Worm (Caenorhabditis elegans) whole organism, L1 larva: Measurements from ENCODE around the gene K12B6.4.

Experiments
- C16A3.4 ChIP-seq: fragments of 150-350 bp; optimal IDR thresholded peaks from 2 replicates; lab custom pipeline; 2014; ENCODE audit warnings: missing biosample characterization, missing genetic modification characterization
- C34B4.2 ChIP-seq: sonication (generic microtip); optimal IDR thresholded peaks from 2 replicates; lab custom pipeline; 2017; ENCODE audit warnings: mild to moderate bottlenecking, missing genetic modification characterization, missing compliant biosample characterization
- aha-1 ChIP-seq: fragments of 150-350 bp; optimal IDR thresholded peaks from 2 replicates; lab custom pipeline; 2014; ENCODE audit warnings: missing biosample characterization, missing genetic modification characterization
- alr-1 ChIP-seq: fragments of 200-800 bp; sonication (Bioruptor generic); optimal IDR thresholded peaks from 2 replicates; lab custom pipeline; 2018; ENCODE audit warnings: borderline replicate concordance, mild to moderate bottlenecking, missing genetic modification characterization, missing compliant biosample characterization
- ama-1 ChIP-seq: fragments of 150-350 bp; optimal IDR thresholded peaks from 2 replicates; lab custom pipeline; 2014
- blmp-1 ChIP-seq: fragments of 150-350 bp; optimal IDR thresholded peaks from 2 replicates; lab custom pipeline; 2014; ENCODE audit warnings: missing biosample characterization, missing genetic modification characterization
- ceh-63 ChIP-seq: fragments of 200-800 bp; sonication (Bioruptor generic); optimal IDR thresholded peaks from 2 replicates; lab custom pipeline; 2018; ENCODE audit warnings: mild to moderate bottlenecking, missing genetic modification characterization, missing compliant biosample characterization
- ceh-8 ChIP-seq: fragments of 200-800 bp; sonication (Bioruptor generic); optimal IDR thresholded peaks from 2 replicates; lab custom pipeline; 2018; ENCODE audit warnings: mild to moderate bottlenecking, missing genetic modification characterization, moderate library complexity, missing compliant biosample characterization
- ceh-82 ChIP-seq, 3 experiments: fragments of 150-350 bp in 1 of 3; sonication (generic microtip) in 2 of 3; optimal IDR thresholded peaks; 2 replicates each; lab custom pipeline; 2014 to 2017; ENCODE audit warnings: missing biosample characterization in 3 of 3, missing genetic modification characterization in 3 of 3
- ceh-88 ChIP-seq: fragments of 200-800 bp; sonication (Bioruptor generic); IDR thresholded peaks from 2 replicates; pipeline ENCODE4 v1.3.6; 2022; ENCODE audit warnings: missing genetic modification characterization, missing compliant biosample characterization
- ces-1 ChIP-seq: fragments of 150-350 bp; optimal IDR thresholded peaks from 2 replicates; lab custom pipeline; 2014; ENCODE audit warnings: missing biosample characterization, missing genetic modification reagents, missing genetic modification characterization
- dsc-1 ChIP-seq: sonication (generic microtip); optimal IDR thresholded peaks from 2 replicates; lab custom pipeline; 2016; ENCODE audit warnings: mild to moderate bottlenecking, missing genetic modification characterization, missing compliant biosample characterization
- efl-1 ChIP-seq, 4 experiments: fragments of 150-350 bp; optimal IDR thresholded peaks in 3 of 4; peaks in 1 of 4; 1 replicate in 1 of 4; 2 replicates in 3 of 4; lab custom pipeline; 2014; ENCODE audit warnings: missing biosample characterization in 2 of 4, missing genetic modification characterization in 2 of 4, missing genetic modification reagents in 2 of 4
- efl-3 ChIP-seq: fragments of 200-800 bp; sonication (Bioruptor generic); optimal IDR thresholded peaks from 2 replicates; lab custom pipeline; 2018; ENCODE audit warnings: mild to moderate bottlenecking, missing genetic modification characterization, missing compliant biosample characterization
- egl-13 ChIP-seq: sonication (generic microtip); optimal IDR thresholded peaks from 2 replicates; lab custom pipeline; 2016; ENCODE audit warnings: missing genotype, missing genetic modification reagents, missing genetic modification characterization, missing compliant biosample characterization
- egl-27 ChIP-seq, 2 experiments: fragments of 150-350 bp in 1 of 2; sonication (generic microtip); optimal IDR thresholded peaks; 3 replicates each; lab custom pipeline; 2017 to 2018; ENCODE audit warnings: missing biosample characterization in 2 of 2, missing genetic modification characterization in 2 of 2, missing genetic modification reagents in 2 of 2
- elt-3 ChIP-seq, 6 experiments: fragments of 150-350 bp in 1 of 6; sonication (generic microtip); optimal IDR thresholded peaks; 2 replicates each; lab custom pipeline; 2017 to 2018; ENCODE audit warnings: missing biosample characterization in 6 of 6, missing genetic modification characterization in 6 of 6, inconsistent platforms in 1 of 6
- ets-5 ChIP-seq: fragments of 200-800 bp; sonication (Bioruptor generic); IDR thresholded peaks from 2 replicates; pipeline ENCODE4 v1.3.6; 2022; ENCODE audit warnings: missing genetic modification characterization, missing compliant biosample characterization
- fos-1 ChIP-seq: fragments of 150-350 bp; optimal IDR thresholded peaks from 2 replicates; lab custom pipeline; 2014; ENCODE audit warnings: missing biosample characterization, missing genetic modification characterization
- grh-1 ChIP-seq: fragments of 200-800 bp; sonication (Bioruptor generic); IDR thresholded peaks from 2 replicates; pipeline ENCODE4 v1.3.6; 2022; ENCODE audit warnings: missing genetic modification reagents, missing genetic modification characterization, missing compliant biosample characterization
- hlh-17 ChIP-seq: fragments of 200-800 bp; sonication (Bioruptor generic); optimal IDR thresholded peaks from 2 replicates; lab custom pipeline; 2018; ENCODE audit warnings: missing genetic modification characterization, mild to moderate bottlenecking, missing compliant biosample characterization, moderate library complexity, borderline replicate concordance
- hlh-4 ChIP-seq: sonication (generic microtip); optimal IDR thresholded peaks from 2 replicates; lab custom pipeline; 2016; ENCODE audit warnings: mild to moderate bottlenecking, missing genetic modification characterization, missing compliant biosample characterization
- hpl-2 ChIP-seq: fragments of 150-350 bp; optimal IDR thresholded peaks from 2 replicates; lab custom pipeline; 2014; ENCODE audit warnings: missing biosample characterization, missing genetic modification reagents, missing genetic modification characterization
- lin-13 ChIP-seq: fragments of 150-350 bp; optimal IDR thresholded peaks from 2 replicates; lab custom pipeline; 2014; ENCODE audit warnings: missing biosample characterization, missing genetic modification reagents, missing genetic modification characterization
- lin-14 ChIP-seq: fragments of 200-800 bp; sonication (Bioruptor generic); optimal IDR thresholded peaks from 2 replicates; lab custom pipeline; 2018; ENCODE audit warnings: mild to moderate bottlenecking, missing genetic modification characterization, moderate library complexity, missing compliant biosample characterization
- lin-15B ChIP-seq: fragments of 150-350 bp; sonication (generic microtip); optimal IDR thresholded peaks from 3 replicates; lab custom pipeline; 2014; ENCODE audit warnings: missing biosample characterization, missing genetic modification characterization
- lin-39 ChIP-seq: fragments of 150-350 bp; optimal IDR thresholded peaks from 2 replicates; lab custom pipeline; 2014; ENCODE audit warnings: missing biosample characterization, missing genetic modification reagents, missing genetic modification characterization
- mab-9 ChIP-seq: fragments of 200-800 bp; sonication (Bioruptor generic); IDR thresholded peaks from 2 replicates; pipeline ENCODE4 v1.3.6; 2022; ENCODE audit warnings: missing genetic modification reagents, missing genetic modification characterization, missing compliant biosample characterization
- mdl-1 ChIP-seq, 2 experiments: fragments of 150-350 bp; optimal IDR thresholded peaks; 2 replicates each; lab custom pipeline; 2014 to 2017; ENCODE audit warnings: missing biosample characterization in 2 of 2, missing genetic modification characterization in 2 of 2, inconsistent platforms in 1 of 2
- mef-2 ChIP-seq: fragments of 150-350 bp; optimal IDR thresholded peaks from 2 replicates; lab custom pipeline; 2014; ENCODE audit warnings: missing biosample characterization, missing genetic modification characterization
- nhr-11 ChIP-seq: fragments of 150-350 bp; optimal IDR thresholded peaks from 2 replicates; lab custom pipeline; 2014; ENCODE audit warnings: missing biosample characterization, missing genetic modification characterization
- nhr-20 ChIP-seq: sonication (generic microtip); optimal IDR thresholded peaks from 2 replicates; lab custom pipeline; 2016; ENCODE audit warnings: mild to moderate bottlenecking, missing genetic modification characterization, missing compliant biosample characterization
- nhr-28 ChIP-seq: fragments of 150-350 bp; optimal IDR thresholded peaks from 2 replicates; lab custom pipeline; 2014; ENCODE audit warnings: missing biosample characterization, missing genetic modification characterization
- nhr-47 ChIP-seq: sonication (generic microtip); optimal IDR thresholded peaks from 2 replicates; lab custom pipeline; 2016; ENCODE audit warnings: mild to moderate bottlenecking, missing genetic modification characterization, moderate library complexity, missing compliant biosample characterization
- nhr-71 ChIP-seq: sonication (generic microtip); optimal IDR thresholded peaks from 2 replicates; lab custom pipeline; 2016; ENCODE audit warnings: mild to moderate bottlenecking, missing genetic modification characterization, moderate library complexity, missing compliant biosample characterization
- nhr-76 ChIP-seq: sonication (generic microtip); optimal IDR thresholded peaks from 2 replicates; lab custom pipeline; 2017; ENCODE audit warnings: missing biosample characterization, missing genetic modification characterization
- nhr-84 ChIP-seq: sonication (generic microtip); optimal IDR thresholded peaks from 2 replicates; lab custom pipeline; 2017; ENCODE audit warnings: missing biosample characterization, missing genetic modification characterization
- nhr-90 ChIP-seq: sonication (generic microtip); optimal IDR thresholded peaks from 2 replicates; lab custom pipeline; 2016; ENCODE audit warnings: mild to moderate bottlenecking, missing genetic modification characterization, missing compliant biosample characterization; ENCODE audit not compliant: poor library complexity
- pag-3 ChIP-seq: sonication (generic microtip); optimal IDR thresholded peaks from 2 replicates; lab custom pipeline; 2017; ENCODE audit warnings: missing genetic modification characterization, mild to moderate bottlenecking, missing compliant biosample characterization, antibody characterized with exemption, borderline replicate concordance; ENCODE audit not compliant: insufficient read depth
- sptf-1 ChIP-seq: fragments of 150-350 bp; optimal IDR thresholded peaks from 2 replicates; lab custom pipeline; 2014; ENCODE audit warnings: missing biosample characterization, missing genetic modification characterization
- sup-37 ChIP-seq: fragments of 200-800 bp; sonication (Bioruptor generic); optimal IDR thresholded peaks from 2 replicates; lab custom pipeline; 2018; ENCODE audit warnings: mild to moderate bottlenecking, missing genetic modification characterization, missing compliant biosample characterization
- tbx-2 ChIP-seq: sonication (generic microtip); optimal IDR thresholded peaks from 2 replicates; lab custom pipeline; 2016; ENCODE audit warnings: missing genetic modification characterization, missing compliant biosample characterization
- tlp-1 ChIP-seq: fragments of 150-350 bp; optimal IDR thresholded peaks from 2 replicates; lab custom pipeline; 2014; ENCODE audit warnings: missing biosample characterization, missing genetic modification characterization
- unc-130 ChIP-seq: fragments of 150-350 bp; optimal IDR thresholded peaks from 2 replicates; lab custom pipeline; 2017; ENCODE audit warnings: missing biosample characterization, missing genetic modification characterization, inconsistent platforms
- unc-30 ChIP-seq: sonication (generic microtip); optimal IDR thresholded peaks from 2 replicates; lab custom pipeline; 2017; ENCODE audit warnings: missing biosample characterization, missing genetic modification characterization
- unc-98 ChIP-seq: fragments of 200-800 bp; sonication (Bioruptor generic); IDR thresholded peaks from 2 replicates; pipeline ENCODE4 v1.3.6; 2022; ENCODE audit warnings: missing genetic modification characterization, missing compliant biosample characterization
- zag-1 ChIP-seq: fragments of 150-350 bp; optimal IDR thresholded peaks from 2 replicates; lab custom pipeline; 2014; ENCODE audit warnings: missing biosample characterization, missing genetic modification characterization

Gene K12B6.4

ce11 chrV:6247397-6247796, 33.7 kb downstream of the K12B6.4 start (continued):
- no peak for TF ChIP-seq hlh-4 (tag; lab: Kevin White, UChicago)
- TF ChIP-seq pag-3 (tag; lab: Kevin White, UChicago), result no peak
- TF ChIP-seq mef-2 (tag; lab: Kevin White, UChicago), result no peak
- peak; percentile 2 for TF ChIP-seq lin-13 (GFP tag; lab: Kevin White, UChicago)
- no peak for TF ChIP-seq sptf-1
- no peak for TF ChIP-seq nhr-28 (tag; lab: Kevin White, UChicago)
- no peak for TF ChIP-seq lin-15B
- no peak for TF ChIP-seq ceh-82 (tag; optimal IDR thresholded peaks at IDR 0.05; lab: Kevin White, UChicago)
- TF ChIP-seq efl-3, result no peak
- TF ChIP-seq zag-1 (tag; lab: Kevin White, UChicago), result no peak
- no peak for TF ChIP-seq nhr-84 (tag; lab: Kevin White, UChicago)
- peak in 1 of 2 experiments; percentile 7 for TF ChIP-seq efl-1 (optimal IDR thresholded peaks at IDR 0.05; lab: Kevin White, UChicago)
- no peak for TF ChIP-seq efl-1 (GFP tag; optimal IDR thresholded peaks at IDR 0.05 in 1 of 2; lab: Kevin White, UChicago)
- peak; percentile 64 for TF ChIP-seq unc-130 (tag; lab: Kevin White, UChicago)
- TF ChIP-seq mdl-1 (tag; optimal IDR thresholded peaks at IDR 0.05; lab: Kevin White, UChicago), result peak in 1 of 2 experiments; percentile 44
- peak; percentile 43 for TF ChIP-seq aha-1 (tag; lab: Kevin White, UChicago)
- no peak for TF ChIP-seq unc-98 (GFP tag; lab: Robert Waterston, UW)
- no peak for TF ChIP-seq ces-1
- no peak for TF ChIP-seq alr-1 (tag; lab: Kevin White, UChicago)
- peak; percentile 65 for TF ChIP-seq nhr-47
- no peak for TF ChIP-seq C34B4.2 (tag; lab: Kevin White, UChicago)
- TF ChIP-seq nhr-20 (tag; lab: Kevin White, UChicago), result peak; percentile 87
- TF ChIP-seq nhr-76, result no peak
- no peak for TF ChIP-seq ceh-8 (GFP tag; lab: Kevin White, UChicago)
- TF ChIP-seq unc-30, result no peak
- no peak for TF ChIP-seq tlp-1 (tag; lab: Kevin White, UChicago)
- peak; percentile 34 for TF ChIP-seq C16A3.4 (tag; lab: Kevin White, UChicago)
- no peak for TF ChIP-seq nhr-11 (tag; lab: Kevin White, UChicago)
- TF ChIP-seq ama-1 (lab: Kevin White, UChicago), result no peak
- TF ChIP-seq fos-1 (tag; lab: Kevin White, UChicago), result no peak
- TF ChIP-seq lin-39 (tag; lab: Kevin White, UChicago), result no peak
- TF ChIP-seq nhr-71, result peak; percentile 82

- TF ChIP-seq hpl-2 (GFP tag; lab: Kevin White, UChicago) (peak; percentile 18), nhr-20 (tag; lab: Kevin White, UChicago) (peak; percentile 99), efl-1 (optimal IDR thresholded peaks at IDR 0.05; lab: Kevin White, UChicago) (peak; percentile 62 to 66), efl-1 (GFP tag; optimal IDR thresholded peaks at IDR 0.05 in 1 of 2; lab: Kevin White, UChicago) (peak; percentile 36 to 95), aha-1 (tag; lab: Kevin White, UChicago) (peak; percentile 14), ceh-82 (tag; optimal IDR thresholded peaks at IDR 0.05; lab: Kevin White, UChicago) (peak; percentile 88 to 93 (median 93)), grh-1 (GFP tag; lab: Robert Waterston, UW) (peak; percentile 91), ceh-63 (GFP tag; lab: Kevin White, UChicago) (no peak), unc-98 (GFP tag; lab: Robert Waterston, UW) (no peak), alr-1 (tag; lab: Kevin White, UChicago) (no peak), nhr-90 (tag; lab: Kevin White, UChicago) (peak; percentile 91), elt-3 (tag; optimal IDR thresholded peaks at IDR 0.05; lab: Kevin White, UChicago) (peak; percentile 64 to 96 (median 90)), sup-37 (GFP tag; lab: Kevin White, UChicago) (no peak), fos-1 (tag; lab: Kevin White, UChicago) (peak; percentile 64), nhr-71 (peak; percentile 97), ets-5 (GFP tag; lab: Robert Waterston, UW) (no peak), unc-30 (no peak), nhr-47 (peak; percentile 91), ceh-8 (GFP tag; lab: Kevin White, UChicago) (peak; percentile 31), mab-9 (GFP tag; lab: Robert Waterston, UW) (0 out of 2 replicates have a peak, but pooled peaks have one; percentile 40), hlh-17 (GFP tag; lab: Kevin White, UChicago) (no peak), egl-27 (tag; optimal IDR thresholded peaks at IDR 0.05; lab: Kevin White, UChicago) (peak; percentile 71 to 90), nhr-11 (tag; lab: Kevin White, UChicago) (peak; percentile 78), mef-2 (tag; lab: Kevin White, UChicago) (no peak), lin-13 (GFP tag; lab: Kevin White, UChicago) (peak; percentile 54), dsc-1 (peak; percentile 71), lin-14 (peak; percentile 99), blmp-1 (peak; percentile 86), tbx-2 (peak; percentile 93), egl-13 (tag; lab: Kevin White, UChicago) (peak; percentile 53), ceh-88 (GFP tag; lab: Robert Waterston, UW) (peak; percentile 60; the same call in 1 of the 2 replicates)
Measured at ce11 chrV:6246454-6246981, 34.6 kb downstream of the K12B6.4 start, which contains the start of gene dmd-7. TSS of gene dmd-7 (plus strand) at chrV:6246931.
